Fruit fly (Drosophila melanogaster) whole organism, embryonic: ENCODE data around the gene CG34300.

Source experiments
- BtbVII ChIP-seq: fragments of 200-800 bp; sonication (Bioruptor generic); optimal IDR thresholded peaks from 3 replicates; lab custom pipeline; 2017; ENCODE audit warnings: missing biosample characterization, mild to moderate bottlenecking, missing genetic modification characterization
- Bteb2 ChIP-seq: fragments of 200-800 bp; sonication (Bioruptor generic); optimal IDR thresholded peaks from 2 replicates; lab custom pipeline; 2016; ENCODE audit warnings: missing biosample characterization, missing genetic modification characterization
- CG10565 ChIP-seq: fragments of 200-800 bp; sonication (Bioruptor generic); optimal IDR thresholded peaks from 3 replicates; lab custom pipeline; 2016; ENCODE audit warnings: missing biosample characterization, mild to moderate bottlenecking, missing genetic modification characterization
- CG10979 ChIP-seq: fragments of 200-800 bp; sonication (Bioruptor generic); optimal IDR thresholded peaks from 2 replicates; lab custom pipeline; 2018; ENCODE audit warnings: missing biosample characterization, mild to moderate bottlenecking, missing genetic modification characterization, moderate library complexity
- CG12155 ChIP-seq: fragments of 200-800 bp; sonication (Bioruptor generic); optimal IDR thresholded peaks from 3 replicates; lab custom pipeline; 2016; ENCODE audit warnings: missing biosample characterization, missing genetic modification characterization
- CG12236 ChIP-seq: fragments of 200-800 bp; sonication (Bioruptor generic); optimal IDR thresholded peaks from 2 replicates; lab custom pipeline; 2016; ENCODE audit warnings: missing biosample characterization, missing genetic modification characterization
- CG12942 ChIP-seq: fragments of 200-800 bp; sonication (Bioruptor generic); optimal IDR thresholded peaks from 3 replicates; lab custom pipeline; 2016; ENCODE audit warnings: missing biosample characterization, missing genetic modification characterization
- CG13424 ChIP-seq: fragments of 200-800 bp; sonication (Bioruptor generic); optimal IDR thresholded peaks from 2 replicates; lab custom pipeline; 2019; ENCODE audit warnings: missing biosample characterization, mild to moderate bottlenecking, missing genetic modification characterization, moderate library complexity
- CG2202 ChIP-seq: fragments of 200-800 bp; sonication (Bioruptor generic); optimal IDR thresholded peaks from 2 replicates; lab custom pipeline; 2018; ENCODE audit warnings: missing biosample characterization, mild to moderate bottlenecking, missing genetic modification characterization
- CG2678 ChIP-seq: fragments of 200-800 bp; sonication (Bioruptor generic); optimal IDR thresholded peaks from 3 replicates; lab custom pipeline; 2019; ENCODE audit warnings: missing biosample characterization, mild to moderate bottlenecking, missing genetic modification characterization, moderate library complexity
- CG2889 ChIP-seq: fragments of 200-800 bp; sonication (Bioruptor generic); IDR thresholded peaks from 3 replicates; pipeline ENCODE4 v1.3.6; 2022; ENCODE audit warnings: missing biosample characterization, missing genetic modification characterization
- CG30431 ChIP-seq: fragments of 200-800 bp; sonication (Bioruptor generic); optimal IDR thresholded peaks from 2 replicates; lab custom pipeline; 2017; ENCODE audit warnings: missing biosample characterization, missing genetic modification characterization
- CG8290 ChIP-seq, 3 experiments: fragments of 200-800 bp; sonication (Bioruptor generic); optimal IDR thresholded peaks; 2 replicates each; lab custom pipeline; 2016 to 2019; ENCODE audit warnings: missing biosample characterization in 3 of 3, missing genetic modification characterization in 3 of 3, mild to moderate bottlenecking in 2 of 3, moderate library complexity in 1 of 3
- D19A ChIP-seq: fragments of 200-800 bp; optimal IDR thresholded peaks from 3 replicates; lab custom pipeline; 2019; ENCODE audit warnings: missing biosample characterization, mild to moderate bottlenecking, missing genetic modification characterization, moderate library complexity
- Dip2 ChIP-seq: fragments of 200-800 bp; sonication (Bioruptor generic); IDR thresholded peaks from 2 replicates; pipeline ENCODE4 v1.3.6; 2022; ENCODE audit warnings: missing biosample characterization, missing genetic modification characterization
- Drgx ChIP-seq: fragments of 200-800 bp; sonication (Bioruptor generic); IDR thresholded peaks from 2 replicates; pipeline ENCODE4 v1.3.6; 2022; ENCODE audit warnings: missing biosample characterization, missing genetic modification characterization
- Med ChIP-seq: fragments of 200-800 bp; sonication (Bioruptor generic); peaks from one replicate; lab custom pipeline; 2016; ENCODE audit warnings: missing biosample characterization, missing genetic modification characterization, mild to moderate bottlenecking, inconsistent platforms, moderate library complexity
- Mes4 ChIP-seq: fragments of 200-800 bp; sonication (Bioruptor generic); optimal IDR thresholded peaks from 2 replicates; lab custom pipeline; 2016; ENCODE audit warnings: missing biosample characterization, missing genetic modification characterization
- Sry-β ChIP-seq: fragments of 200-800 bp; sonication (Bioruptor generic); optimal IDR thresholded peaks from 2 replicates; lab custom pipeline; 2018; ENCODE audit warnings: missing biosample characterization, mild to moderate bottlenecking, missing genetic modification characterization, moderate library complexity
- bcd ChIP-seq: fragments of 200-800 bp; sonication (Bioruptor generic); optimal IDR thresholded peaks from 2 replicates; lab custom pipeline; 2017; ENCODE audit warnings: missing biosample characterization, mild to moderate bottlenecking, missing genetic modification characterization
- bsh ChIP-seq, 2 experiments: fragments of 200-800 bp; sonication (Bioruptor generic); optimal IDR thresholded peaks; 2 replicates each; lab custom pipeline; 2017 to 2018; ENCODE audit warnings: mild to moderate bottlenecking in 2 of 2, missing biosample characterization in 2 of 2, missing genetic modification characterization in 2 of 2, moderate library complexity in 1 of 2
- chm ChIP-seq: fragments of 200-800 bp; sonication (Bioruptor generic); IDR thresholded peaks from 2 replicates; pipeline ENCODE4 v1.3.6; 2022; ENCODE audit warnings: missing biosample characterization, missing genetic modification characterization
- dmrt11E ChIP-seq: fragments of 200-800 bp; sonication (Bioruptor generic); optimal IDR thresholded peaks from 3 replicates; lab custom pipeline; 2018; ENCODE audit warnings: missing biosample characterization, mild to moderate bottlenecking, missing genetic modification characterization, moderate library complexity
- ems ChIP-seq: fragments of 200-800 bp; sonication (Bioruptor generic); optimal IDR thresholded peaks from 3 replicates; lab custom pipeline; 2016; ENCODE audit warnings: missing biosample characterization, missing genetic modification characterization
- ewg ChIP-seq: fragments of 200-800 bp; sonication (Bioruptor generic); optimal IDR thresholded peaks from 3 replicates; lab custom pipeline; 2017; ENCODE audit warnings: mild to moderate bottlenecking, missing biosample characterization, missing genetic modification reagents, missing genetic modification characterization
- gce ChIP-seq: fragments of 200-800 bp; sonication (Bioruptor generic); IDR thresholded peaks from 3 replicates; pipeline ENCODE4 v1.3.6; 2022; ENCODE audit warnings: missing biosample characterization, missing genetic modification characterization
- gcm ChIP-seq: fragments of 200-800 bp; sonication (Bioruptor generic); optimal IDR thresholded peaks from 2 replicates; lab custom pipeline; 2019; ENCODE audit warnings: missing biosample characterization, mild to moderate bottlenecking, missing genetic modification characterization, moderate library complexity
- gem ChIP-seq: fragments of 200-800 bp; sonication (Bioruptor generic); optimal IDR thresholded peaks from 2 replicates; lab custom pipeline; 2019; ENCODE audit warnings: missing biosample characterization, mild to moderate bottlenecking, missing genetic modification characterization, moderate library complexity
- jigr1 ChIP-seq: fragments of 200-800 bp; sonication (Bioruptor generic); IDR thresholded peaks from 3 replicates; pipeline ENCODE4 v1.3.6; 2022; ENCODE audit warnings: missing biosample characterization, missing genetic modification characterization
- lbe ChIP-seq: fragments of 200-800 bp; sonication (Bioruptor generic); optimal IDR thresholded peaks from 2 replicates; lab custom pipeline; 2016; ENCODE audit warnings: missing biosample characterization, mild to moderate bottlenecking, missing genetic modification characterization
- nom ChIP-seq: fragments of 200-800 bp; sonication (Bioruptor generic); optimal IDR thresholded peaks from 2 replicates; lab custom pipeline; 2017; ENCODE audit warnings: missing biosample characterization, missing genetic modification characterization, mild to moderate bottlenecking, moderate library complexity, missing genetic modification reagents
- pho ChIP-seq: fragments of 200-800 bp; sonication (Bioruptor generic); optimal IDR thresholded peaks from 2 replicates; lab custom pipeline; 2016; ENCODE audit warnings: missing biosample characterization, missing genetic modification characterization
- phol ChIP-seq: fragments of 200-800 bp; sonication (Bioruptor generic); optimal IDR thresholded peaks from 3 replicates; lab custom pipeline; 2018; ENCODE audit warnings: missing biosample characterization, mild to moderate bottlenecking, missing genetic modification characterization, moderate library complexity
- ro ChIP-seq: fragments of 200-800 bp; sonication (Bioruptor generic); IDR thresholded peaks from 2 replicates; pipeline ENCODE4 v1.3.6; 2022; ENCODE audit warnings: missing biosample characterization, missing genetic modification characterization
- sens ChIP-seq: fragments of 200-800 bp; sonication (Bioruptor generic); peaks from one replicate; lab custom pipeline; 2016; ENCODE audit warnings: missing biosample characterization, missing genetic modification characterization
- tup ChIP-seq: fragments of 200-800 bp; sonication (Bioruptor generic); optimal IDR thresholded peaks from 2 replicates; lab custom pipeline; 2016; ENCODE audit warnings: missing biosample characterization, mild to moderate bottlenecking, missing genetic modification characterization, moderate library complexity

Gene CG34300

DNA sequence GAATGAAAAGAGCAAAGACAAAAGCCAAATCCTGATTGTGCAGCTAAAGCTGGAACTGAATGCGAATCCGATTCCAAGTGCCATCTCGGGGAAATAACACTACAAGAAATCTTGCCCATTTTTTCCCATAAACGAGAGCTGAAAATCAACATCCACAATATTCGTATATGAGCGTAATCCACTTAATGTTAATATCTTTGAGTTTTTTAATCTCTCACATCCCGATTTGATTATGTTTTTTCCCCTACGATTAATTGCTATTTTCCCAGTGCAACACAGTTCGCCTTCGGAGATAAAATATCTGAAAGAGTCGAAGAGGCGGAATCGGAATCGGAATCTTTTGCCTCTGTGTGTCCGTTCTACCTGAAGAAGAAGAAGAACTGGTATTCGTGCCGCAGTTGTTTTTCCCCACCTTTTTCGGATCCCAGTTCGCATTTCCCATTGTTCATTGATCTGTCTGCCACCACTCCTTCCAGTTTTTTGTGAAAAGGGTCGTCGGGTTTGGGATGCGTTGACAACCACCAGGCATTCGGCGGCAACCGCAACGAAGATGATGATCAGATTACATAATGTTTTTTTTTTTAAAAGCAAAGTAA, 28.0 kb upstream of the CG34300 start (continued):
- TF ChIP-seq phol (peak; percentile 2), gem (tag; lab: Kevin White, UChicago) (peak; percentile 34), CG12155 (GFP tag; lab: Kevin White, UChicago) (no peak), CG10979 (tag; lab: Kevin White, UChicago) (peak; percentile 26), lbe (GFP tag; lab: Kevin White, UChicago) (peak; percentile 50), CG30431 (GFP tag; lab: Kevin White, UChicago) (peak; percentile 31)

DNA sequence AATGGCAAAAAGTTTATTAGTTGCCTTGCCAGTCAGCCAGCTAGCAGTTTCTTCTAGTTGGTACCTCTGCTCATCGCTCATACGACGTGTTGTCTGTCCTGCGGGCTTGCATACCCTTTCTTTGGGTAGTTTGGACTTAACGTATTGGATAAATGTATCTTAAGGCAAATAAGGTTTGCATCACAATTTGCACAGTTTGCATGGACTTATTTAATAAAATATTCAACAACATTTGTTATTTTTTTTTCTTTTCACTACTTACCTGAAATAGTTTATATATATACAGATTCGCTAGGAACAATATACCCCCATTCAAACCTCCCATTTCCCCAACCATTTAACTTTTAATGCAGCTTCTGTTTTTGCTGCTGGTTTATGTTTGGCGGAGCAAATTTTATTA, 24.9 kb upstream of the CG34300 start:
- no peak for TF ChIP-seq chm (GFP tag; lab: Robert Waterston, UW)
- peak; percentile 70 for TF ChIP-seq sens (GFP tag; lab: Kevin White, UChicago)
- no peak for TF ChIP-seq CG2202 (tag; lab: Kevin White, UChicago)
- peak; percentile 16 for TF ChIP-seq D19A (tag; lab: Kevin White, UChicago)
- TF ChIP-seq CG12236 (GFP tag; lab: Kevin White, UChicago) = no peak
- no peak for TF ChIP-seq CG2678 (tag; lab: Kevin White, UChicago)
- TF ChIP-seq ewg (GFP tag; lab: Kevin White, UChicago) = no peak
- no peak for TF ChIP-seq CG2889 (GFP tag; lab: Robert Waterston, UW)
- peak; percentile 18 for TF ChIP-seq Med (GFP tag; lab: Kevin White, UChicago)
- TF ChIP-seq BtbVII (GFP tag; lab: Kevin White, UChicago) = no peak
- no peak for TF ChIP-seq CG13424
- no peak for TF ChIP-seq CG12942 (GFP tag; lab: Kevin White, UChicago)
- TF ChIP-seq jigr1 (GFP tag; lab: Robert Waterston, UW) = no peak
- TF ChIP-seq Sry-β = no peak

DNA sequence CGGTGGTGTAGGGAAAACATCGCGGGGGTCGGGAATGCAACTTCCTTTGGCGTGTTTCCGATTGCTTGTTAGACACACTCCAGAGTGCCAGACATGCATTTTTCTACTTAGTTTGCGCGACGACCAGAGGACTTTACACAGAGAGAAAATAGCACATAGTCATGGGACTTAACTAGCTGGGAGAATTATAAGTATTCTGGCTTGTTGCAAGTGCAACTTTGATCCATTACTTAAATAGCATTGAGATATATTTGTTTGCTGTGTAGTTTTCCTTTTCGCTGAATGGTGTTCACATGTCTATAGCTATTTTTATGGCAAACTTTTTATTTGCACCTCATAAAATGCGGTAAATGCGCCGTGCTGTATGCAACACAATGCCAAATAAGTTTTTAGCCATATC, 23.4 kb upstream of the CG34300 start:
- no peak for TF ChIP-seq ro (GFP tag; lab: Robert Waterston, UW)
- TF ChIP-seq Dip2 (GFP tag; lab: Robert Waterston, UW) = 0 out of 2 replicates have a peak, but pooled peaks have one; percentile 5
- peak in 1 of 2 experiments; percentile 6 for TF ChIP-seq bsh (GFP tag; optimal IDR thresholded peaks at IDR 0.05; lab: Kevin White, UChicago)

DNA sequence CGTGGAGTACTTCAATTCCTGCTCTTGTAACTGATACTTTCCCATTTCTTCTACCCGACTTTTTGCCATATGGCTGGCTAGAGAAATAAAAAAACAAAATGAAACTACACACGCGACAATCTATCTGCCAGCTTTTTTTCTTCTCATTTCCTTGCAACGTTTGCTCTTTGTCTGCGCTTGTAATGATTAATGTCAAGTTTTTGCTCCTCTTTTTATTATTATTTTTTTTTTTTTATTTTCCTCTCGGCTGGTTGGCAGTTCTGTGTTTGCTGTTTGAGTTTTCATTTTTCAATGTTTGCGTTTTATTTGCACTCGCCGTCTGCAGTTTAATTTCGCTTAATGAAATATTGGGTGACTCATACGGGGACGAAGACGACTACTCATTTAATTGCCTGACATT, 20.2 kb upstream of the CG34300 start:
- TF ChIP-seq CG10565 (GFP tag; lab: Kevin White, UChicago) (no peak), CG8290 (GFP tag; optimal IDR thresholded peaks at IDR 0.05; lab: Kevin White, UChicago) (no peak), CG8290 (tag; optimal IDR thresholded peaks at IDR 0.05; lab: Kevin White, UChicago) (no peak), tup (no peak), bsh (GFP tag; optimal IDR thresholded peaks at IDR 0.05; lab: Kevin White, UChicago) (peak in 1 of 2 experiments; percentile 78), Bteb2 (GFP tag; lab: Kevin White, UChicago) (no peak), ems (GFP tag; lab: Kevin White, UChicago) (no peak), Drgx (GFP tag; lab: Robert Waterston, UW) (peak; percentile 40; the same call in 1 of the 2 replicates), CG2889 (GFP tag; lab: Robert Waterston, UW) (no peak), nom (GFP tag; lab: Kevin White, UChicago) (peak; percentile 53), Mes4 (GFP tag; lab: Kevin White, UChicago) (no peak), dmrt11E (tag; lab: Kevin White, UChicago) (no peak), bcd (no peak), gce (GFP tag; lab: Robert Waterston, UW) (no peak), gcm (no peak), pho (GFP tag; lab: Kevin White, UChicago) (no peak)
